Worm (Caenorhabditis elegans) whole organism, L1 larva: ENCODE data around the gene argn-1.

Experiments
- ama-1 ChIP-seq: fragments of 150-350 bp; optimal IDR thresholded peaks from 2 replicates; lab custom pipeline; 2014
- ces-1 ChIP-seq: fragments of 150-350 bp; optimal IDR thresholded peaks from 2 replicates; lab custom pipeline; 2014; ENCODE audit warnings: missing biosample characterization, missing genetic modification reagents, missing genetic modification characterization
- egl-27 ChIP-seq, 2 experiments: fragments of 150-350 bp in 1 of 2; sonication (generic microtip); optimal IDR thresholded peaks; 3 replicates each; lab custom pipeline; 2017 to 2018; ENCODE audit warnings: missing biosample characterization in 2 of 2, missing genetic modification characterization in 2 of 2, missing genetic modification reagents in 2 of 2
- jun-1 ChIP-seq: fragments of 150-350 bp; optimal IDR thresholded peaks from 2 replicates; lab custom pipeline; 2014; ENCODE audit warnings: missing biosample characterization, missing genetic modification reagents, missing genetic modification characterization
- lsy-2 ChIP-seq, 2 experiments: fragments of 150-350 bp; optimal IDR thresholded peaks; 2 replicates each; lab custom pipeline; 2014; ENCODE audit warnings: missing biosample characterization in 2 of 2, missing genetic modification characterization in 2 of 2
- mep-1 ChIP-seq: fragments of 150-350 bp; optimal IDR thresholded peaks from 2 replicates; lab custom pipeline; 2014; ENCODE audit warnings: missing biosample characterization, missing genetic modification characterization
- nhr-12 ChIP-seq: sonication (generic microtip); optimal IDR thresholded peaks from 2 replicates; lab custom pipeline; 2017; ENCODE audit warnings: missing biosample characterization, missing genetic modification characterization
- nhr-76 ChIP-seq: sonication (generic microtip); optimal IDR thresholded peaks from 2 replicates; lab custom pipeline; 2017; ENCODE audit warnings: missing biosample characterization, missing genetic modification characterization
- nhr-85 ChIP-seq: sonication (generic microtip); peaks from one replicate; lab custom pipeline; 2016; ENCODE audit warnings: missing genetic modification characterization, inconsistent platforms, missing compliant biosample characterization
- unc-130 ChIP-seq: fragments of 150-350 bp; optimal IDR thresholded peaks from 2 replicates; lab custom pipeline; 2017; ENCODE audit warnings: missing biosample characterization, missing genetic modification characterization, inconsistent platforms

DNA sequence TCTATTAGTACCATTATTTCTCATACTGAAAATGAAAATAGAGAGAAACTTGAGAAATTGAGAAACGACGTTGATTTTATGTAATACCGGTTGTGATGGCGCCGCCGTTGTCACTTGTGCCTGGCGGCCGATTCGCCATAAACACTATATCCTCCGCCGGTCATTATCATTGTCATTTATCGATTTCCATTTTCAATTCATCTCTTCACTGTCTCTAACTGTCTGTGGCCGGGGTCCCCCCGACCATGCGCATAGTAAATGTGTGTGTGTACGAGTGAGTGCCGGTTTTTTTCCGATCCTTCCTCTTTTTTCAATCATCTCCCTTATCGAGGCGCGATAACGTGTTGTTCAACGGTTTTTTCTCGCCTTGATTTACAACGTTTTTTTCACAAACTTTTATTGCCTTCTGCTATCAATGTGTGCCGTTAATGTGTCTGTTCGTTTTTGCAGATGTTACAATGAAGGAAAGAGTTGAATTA is 26.4 kb upstream of the argn-1 start, which contains the start of gene F14D12.1:
- TF ChIP-seq nhr-76 (no peak), lsy-2 (tag; optimal IDR thresholded peaks at IDR 0.05; lab: Kevin White, UChicago) (peak in 1 of 2 experiments; percentile 31), unc-130 (tag; lab: Kevin White, UChicago) (peak; percentile 20), nhr-85 (tag; lab: Kevin White, UChicago) (peak; percentile 94), mep-1 (tag; lab: Kevin White, UChicago) (no peak), ama-1 (lab: Kevin White, UChicago) (no peak), jun-1 (tag; lab: Kevin White, UChicago) (no peak), nhr-12 (tag; lab: Kevin White, UChicago) (no peak), egl-27 (tag; optimal IDR thresholded peaks at IDR 0.05; lab: Kevin White, UChicago) (no peak), ces-1 (no peak)
